Worm (Caenorhabditis elegans): ENCODE data around the gene rnf-121.

DNA sequence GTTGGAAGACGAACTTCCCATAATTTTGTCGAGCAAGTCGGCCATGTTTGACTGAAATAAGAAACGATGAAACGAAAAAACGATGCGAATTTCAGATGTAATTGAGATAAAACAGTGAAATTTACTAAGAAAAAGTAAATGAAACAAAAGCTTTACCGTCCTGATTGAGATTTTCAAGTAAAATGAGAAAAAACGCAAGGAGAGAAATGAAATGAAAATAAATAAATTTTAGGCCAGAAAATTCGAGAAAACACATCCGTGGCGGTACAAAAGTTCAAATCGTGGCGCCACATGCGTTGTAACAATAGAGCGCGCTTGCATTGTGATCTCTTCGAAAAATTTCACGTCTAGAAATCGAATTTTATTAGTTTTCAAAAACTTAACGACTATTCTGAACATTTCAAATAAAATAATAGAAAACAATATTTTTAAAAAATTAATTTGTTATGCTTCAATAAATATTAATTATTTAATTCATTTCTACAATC, 5.4 kb upstream of the rnf-121 start, which contains the start of the genes hrde-1 and C16C10.13:
- TF ChIP-seq efl-1 (GFP tag; optimal IDR thresholded peaks at IDR 0.05) (peak; percentile 97), ztf-22 (GFP tag; optimal IDR thresholded peaks at IDR 0.05) (no peak), atf-7 (tag; optimal IDR thresholded peaks at IDR 0.05) (no peak), C06A6.2 (GFP tag; conservative IDR thresholded peaks at IDR 0.05) (no peak), snpc-3.4 (tag; optimal IDR thresholded peaks at IDR 0.05) (peak; percentile 91), snpc-4 (GFP tag; optimal IDR thresholded peaks at IDR 0.05) (no peak), snpc-4 (tag; optimal IDR thresholded peaks at IDR 0.05) (peak in 1 of 4 experiments; percentile 56), ztf-28 (GFP tag; IDR thresholded peaks at IDR 0.05) (no peak), pha-4 (tag; optimal IDR thresholded peaks at IDR 0.05) (no peak), dpff-1 (tag; optimal IDR thresholded peaks at IDR 0.05) (no peak), ekl-4 (GFP tag; IDR thresholded peaks at IDR 0.05) (peak; percentile 65; the same call in 1 of the 2 replicates), lag-1 (GFP tag; IDR thresholded peaks at IDR 0.05) (no peak)

Measured in whole organism, young adult.